Fruit fly (Drosophila melanogaster): ENCODE measurements around the gene CG12278.
A peak's percentile ranks its signal among the peaks of the same experiment; 100 is the strongest.

Gene CG12278

dm6 chr3R:21073141-21073540 is 29.3 kb downstream of the CG12278 start, which contains the start of gene r-l:
Gene r-l, minus strand, starts transcription at chr3R:21073319.
- TF ChIP-seq CTCF (optimal IDR thresholded peaks at IDR 0.05) (peak; percentile 30 to 49), CG8478 (optimal IDR thresholded peaks at IDR 0.05) (no peak)

- TF ChIP-seq CG8478 (optimal IDR thresholded peaks at IDR 0.05) (no peak), CTCF (optimal IDR thresholded peaks at IDR 0.05) (no peak)
Observed at dm6 chr3R:21073707-21074106, 29.8 kb downstream of the CG12278 start, which contains the start of gene dmrt93B. Gene dmrt93B, plus strand, starts transcription at chr3R:21074007.

- no peak for TF ChIP-seq CG8478 (optimal IDR thresholded peaks at IDR 0.05)
- no peak for TF ChIP-seq CTCF (optimal IDR thresholded peaks at IDR 0.05)
Observed at dm6 chr3R:21077577-21077976, 33.7 kb downstream of the CG12278 start.

- TF ChIP-seq CG8478 (optimal IDR thresholded peaks at IDR 0.05) (no peak), CTCF (optimal IDR thresholded peaks at IDR 0.05) (no peak)
Observed at dm6 chr3R:21078211-21078610, 34.3 kb downstream of the CG12278 start.

dm6 chr3R:21078958-21079357 is 35.1 kb downstream of the CG12278 start:
- TF ChIP-seq CTCF (optimal IDR thresholded peaks at IDR 0.05) (no peak), CG8478 (optimal IDR thresholded peaks at IDR 0.05) (no peak)

dm6 chr3R:21080876-21081586 is 37.2 kb downstream of the CG12278 start, which contains the start of gene HHEX:
Gene HHEX, minus strand, starts transcription at chr3R:21080926.
- TF ChIP-seq CG8478 (optimal IDR thresholded peaks at IDR 0.05) (no peak), CTCF (optimal IDR thresholded peaks at IDR 0.05) (no peak)

- TF ChIP-seq CG8478 (optimal IDR thresholded peaks at IDR 0.05): no peak
- TF ChIP-seq CTCF (optimal IDR thresholded peaks at IDR 0.05): no peak
Observed at dm6 chr3R:21084979-21085378, 41.1 kb downstream of the CG12278 start.

dm6 chr3R:21089416-21089815 is 45.5 kb downstream of the CG12278 start:
- no peak for TF ChIP-seq CTCF (optimal IDR thresholded peaks at IDR 0.05)
- no peak for TF ChIP-seq CG8478 (optimal IDR thresholded peaks at IDR 0.05)

- no peak for TF ChIP-seq CG8478 (optimal IDR thresholded peaks at IDR 0.05)
- TF ChIP-seq CTCF (optimal IDR thresholded peaks at IDR 0.05): no peak
Observed at dm6 chr3R:21090230-21091021, 46.6 kb downstream of the CG12278 start.

dm6 chr3R:21091500-21091899 is 47.6 kb downstream of the CG12278 start:
- no peak for TF ChIP-seq CTCF (optimal IDR thresholded peaks at IDR 0.05)
- no peak for TF ChIP-seq CG8478 (optimal IDR thresholded peaks at IDR 0.05)

- TF ChIP-seq CTCF (optimal IDR thresholded peaks at IDR 0.05) (no peak), CG8478 (optimal IDR thresholded peaks at IDR 0.05) (no peak)
Observed at dm6 chr3R:21092036-21092435, 48.2 kb downstream of the CG12278 start.

- TF ChIP-seq CTCF (optimal IDR thresholded peaks at IDR 0.05): no peak
Observed at dm6 chr3R:21092829-21093228, 49.0 kb downstream of the CG12278 start.

- no peak for TF ChIP-seq CG8478 (optimal IDR thresholded peaks at IDR 0.05)
- TF ChIP-seq CTCF (optimal IDR thresholded peaks at IDR 0.05): no peak
Observed at dm6 chr3R:21094292-21094691, 50.4 kb downstream of the CG12278 start.

Measured in S2 (cell line).